Fruit fly (Drosophila melanogaster) whole organism, prepupa: ENCODE data around the gene Slob.
A peak's percentile ranks its signal among the peaks of the same experiment; 100 is the strongest.

Experiments used
- Blimp-1 ChIP-seq: fragments of 200-800 bp; sonication (Bioruptor generic); optimal IDR thresholded peaks from 3 replicates; lab custom pipeline; 2017; ENCODE audit warnings: missing biosample characterization, missing genetic modification characterization, mild to moderate bottlenecking, moderate library complexity, missing genetic modification reagents
- CG10631 ChIP-seq: fragments of 200-800 bp; sonication (Bioruptor generic); optimal IDR thresholded peaks from 2 replicates; lab custom pipeline; 2016; ENCODE audit warnings: missing biosample characterization, missing genetic modification characterization
- CG10669 ChIP-seq: fragments of 200-800 bp; sonication (Bioruptor generic); optimal IDR thresholded peaks from 3 replicates; lab custom pipeline; 2018; ENCODE audit warnings: missing biosample characterization, mild to moderate bottlenecking, missing genetic modification characterization, moderate library complexity
- CG11294 ChIP-seq: fragments of 200-800 bp; sonication (Bioruptor generic); IDR thresholded peaks from 2 replicates; pipeline ENCODE4 v1.3.6; 2022; ENCODE audit warnings: missing biosample characterization, missing genetic modification characterization
- CG16779 ChIP-seq: fragments of 200-800 bp; sonication (Bioruptor generic); optimal IDR thresholded peaks from 3 replicates; lab custom pipeline; 2017; ENCODE audit warnings: missing biosample characterization, mild to moderate bottlenecking, missing genetic modification characterization
- CG3032 ChIP-seq: fragments of 200-800 bp; optimal IDR thresholded peaks from 2 replicates; lab custom pipeline; 2019; ENCODE audit warnings: missing biosample characterization, mild to moderate bottlenecking, missing genetic modification characterization, moderate library complexity
- CG32006 ChIP-seq: fragments of 200-800 bp; sonication (Bioruptor generic); optimal IDR thresholded peaks from 3 replicates; lab custom pipeline; 2017; ENCODE audit warnings: missing biosample characterization, mild to moderate bottlenecking, missing genetic modification characterization
- CG34406 ChIP-seq: fragments of 200-800 bp; sonication (Bioruptor generic); optimal IDR thresholded peaks from 3 replicates; lab custom pipeline; 2016; ENCODE audit warnings: missing biosample characterization, missing genetic modification characterization
- CG3919 ChIP-seq: fragments of 200-800 bp; sonication (Bioruptor generic); optimal IDR thresholded peaks from 3 replicates; lab custom pipeline; 2016; ENCODE audit warnings: missing biosample characterization, missing genetic modification characterization
- CG4318 ChIP-seq: fragments of 200-800 bp; sonication (Bioruptor generic); optimal IDR thresholded peaks from 3 replicates; lab custom pipeline; 2017; ENCODE audit warnings: missing biosample characterization, mild to moderate bottlenecking, missing genetic modification characterization
- CG6163 ChIP-seq: fragments of 200-800 bp; sonication (Bioruptor generic); IDR thresholded peaks from 3 replicates; pipeline ENCODE4 v1.3.6; 2022; ENCODE audit warnings: missing biosample characterization, missing genetic modification characterization
- CG6276 ChIP-seq: fragments of 200-800 bp; sonication (Bioruptor generic); optimal IDR thresholded peaks from 2 replicates; lab custom pipeline; 2017; ENCODE audit warnings: missing biosample characterization, mild to moderate bottlenecking, missing genetic modification characterization
- CG6792 ChIP-seq: fragments of 200-800 bp; sonication (Bioruptor generic); optimal IDR thresholded peaks from 3 replicates; lab custom pipeline; 2016; ENCODE audit warnings: missing biosample characterization, missing genetic modification characterization
- CG6854 ChIP-seq: fragments of 200-800 bp; sonication (Bioruptor generic); optimal IDR thresholded peaks from 2 replicates; lab custom pipeline; 2017; ENCODE audit warnings: missing biosample characterization, mild to moderate bottlenecking, missing genetic modification characterization
- CG8119 ChIP-seq: fragments of 200-800 bp; sonication (Bioruptor generic); IDR thresholded peaks from 3 replicates; pipeline ENCODE4 v1.3.6; 2022; ENCODE audit warnings: missing biosample characterization, missing genetic modification characterization
- CG9139 ChIP-seq: fragments of 200-800 bp; sonication (Bioruptor generic); optimal IDR thresholded peaks from 3 replicates; lab custom pipeline; 2017; ENCODE audit warnings: missing biosample characterization, mild to moderate bottlenecking, missing genetic modification characterization
- Eip75B ChIP-seq: fragments of 200-800 bp; sonication (Bioruptor generic); optimal IDR thresholded peaks from 3 replicates; lab custom pipeline; 2016; ENCODE audit warnings: missing biosample characterization, missing genetic modification characterization
- Eip78C ChIP-seq: fragments of 200-800 bp; sonication (Bioruptor generic); peaks from one replicate; lab custom pipeline; 2016; ENCODE audit warnings: missing biosample characterization, missing genetic modification characterization
- Ets96B ChIP-seq: fragments of 200-800 bp; optimal IDR thresholded peaks from 2 replicates; lab custom pipeline; 2019; ENCODE audit warnings: missing biosample characterization, mild to moderate bottlenecking, missing genetic modification characterization, moderate library complexity
- Hr4 ChIP-seq: fragments of 200-800 bp; sonication (Bioruptor generic); optimal IDR thresholded peaks from 3 replicates; lab custom pipeline; 2016; ENCODE audit warnings: missing biosample characterization, missing genetic modification characterization
- Met ChIP-seq: fragments of 200-800 bp; sonication (Bioruptor generic); optimal IDR thresholded peaks from 3 replicates; lab custom pipeline; 2016; ENCODE audit warnings: missing biosample characterization, missing genetic modification characterization
- OdsH ChIP-seq: fragments of 200-800 bp; sonication (Bioruptor generic); optimal IDR thresholded peaks from 3 replicates; lab custom pipeline; 2016; ENCODE audit warnings: missing biosample characterization, missing genetic modification characterization
- Smox ChIP-seq: fragments of 200-800 bp; sonication (Bioruptor generic); optimal IDR thresholded peaks from 3 replicates; lab custom pipeline; 2016; ENCODE audit warnings: missing biosample characterization, missing genetic modification characterization
- Sox15 ChIP-seq: fragments of 200-800 bp; sonication (Bioruptor generic); optimal IDR thresholded peaks from 3 replicates; lab custom pipeline; 2016; ENCODE audit warnings: missing biosample characterization, missing genetic modification characterization
- achi ChIP-seq: fragments of 200-800 bp; sonication (Bioruptor generic); optimal IDR thresholded peaks from 3 replicates; lab custom pipeline; 2016; ENCODE audit warnings: missing biosample characterization, missing genetic modification characterization
- acj6 ChIP-seq: fragments of 200-800 bp; sonication (Bioruptor generic); optimal IDR thresholded peaks from 3 replicates; lab custom pipeline; 2016; ENCODE audit warnings: missing biosample characterization, missing genetic modification characterization
- dac ChIP-seq: fragments of 200-800 bp; sonication (Bioruptor generic); optimal IDR thresholded peaks from 2 replicates; lab custom pipeline; 2017; ENCODE audit warnings: missing biosample characterization, mild to moderate bottlenecking, missing genetic modification characterization
- dsx ChIP-seq: fragments of 200-800 bp; optimal IDR thresholded peaks from 3 replicates; lab custom pipeline; 2019; ENCODE audit warnings: missing biosample characterization, mild to moderate bottlenecking, missing genetic modification characterization, moderate library complexity; ENCODE audit not compliant: poor library complexity, severe bottlenecking
- eg ChIP-seq: fragments of 200-800 bp; sonication (Bioruptor generic); IDR thresholded peaks from 3 replicates; pipeline ENCODE4 v1.3.6; 2022; ENCODE audit warnings: missing biosample characterization, missing genetic modification characterization
- fd59A ChIP-seq: fragments of 200-800 bp; sonication (Bioruptor generic); optimal IDR thresholded peaks from 2 replicates; lab custom pipeline; 2017; ENCODE audit warnings: missing biosample characterization, mild to moderate bottlenecking, missing genetic modification characterization, missing genetic modification reagents
- fd85E ChIP-seq: fragments of 200-800 bp; sonication (Bioruptor generic); optimal IDR thresholded peaks from 3 replicates; lab custom pipeline; 2016; ENCODE audit warnings: missing biosample characterization, missing genetic modification characterization
- fkh ChIP-seq: fragments of 200-800 bp; sonication (Bioruptor generic); optimal IDR thresholded peaks from 3 replicates; lab custom pipeline; 2017; ENCODE audit warnings: missing biosample characterization, mild to moderate bottlenecking, missing genetic modification characterization, moderate library complexity
- pdm3 ChIP-seq: fragments of 200-800 bp; sonication (Bioruptor generic); optimal IDR thresholded peaks from 3 replicates; lab custom pipeline; 2016; ENCODE audit warnings: missing biosample characterization, missing genetic modification characterization
- salr ChIP-seq, 2 experiments: fragments of 200-800 bp; sonication (Bioruptor generic); optimal IDR thresholded peaks; 3 replicates each; lab custom pipeline; 2016 to 2018; ENCODE audit warnings: missing biosample characterization in 2 of 2, missing genetic modification characterization in 2 of 2, mild to moderate bottlenecking in 1 of 2
- ss ChIP-seq, 2 experiments: fragments of 200-800 bp; sonication (Bioruptor generic); optimal IDR thresholded peaks; 2 replicates in 1 of 2; 3 replicates in 1 of 2; lab custom pipeline; 2017 to 2018; ENCODE audit warnings: mild to moderate bottlenecking in 2 of 2, missing biosample characterization in 2 of 2, missing genetic modification characterization in 2 of 2, moderate library complexity in 1 of 2
- svp ChIP-seq: fragments of 200-800 bp; sonication (Bioruptor generic); peaks from one replicate; lab custom pipeline; 2016; ENCODE audit warnings: missing biosample characterization, missing genetic modification characterization
- topi ChIP-seq: fragments of 200-800 bp; sonication (Bioruptor generic); optimal IDR thresholded peaks from 3 replicates; lab custom pipeline; 2016; ENCODE audit warnings: missing biosample characterization, missing genetic modification characterization
- vri ChIP-seq: fragments of 200-800 bp; sonication (Bioruptor generic); optimal IDR thresholded peaks from 3 replicates; lab custom pipeline; 2016; ENCODE audit warnings: missing biosample characterization, mild to moderate bottlenecking, missing genetic modification characterization

Slob gene

dm6 chr2L:7641606-7642190, 33.2 kb downstream of the Slob start (continued):
- peak; percentile 80 for TF ChIP-seq CG6163 (GFP tag; lab: Robert Waterston, UW)
- no peak for TF ChIP-seq CG6792
- no peak for TF ChIP-seq Blimp-1 (GFP tag; lab: Kevin White, UChicago)

dm6 chr2L:7635156-7635555, 39.7 kb downstream of the Slob start:
- TF ChIP-seq eg (0 out of 3 replicates have a peak, but pooled peaks have one; percentile 29), CG16779 (tag; lab: Kevin White, UChicago) (no peak), fd59A (no peak), CG6792 (no peak), Sox15 (no peak), Ets96B (tag; lab: Kevin White, UChicago) (no peak), dsx (GFP tag; lab: Kevin White, UChicago) (no peak), Blimp-1 (GFP tag; lab: Kevin White, UChicago) (no peak), CG6854 (GFP tag; lab: Kevin White, UChicago) (no peak), CG6163 (GFP tag; lab: Robert Waterston, UW) (0 out of 3 replicates have a peak, but pooled peaks have one; percentile 14), pdm3 (GFP tag; lab: Kevin White, UChicago) (peak; percentile 18), CG4318 (GFP tag; lab: Kevin White, UChicago) (peak; percentile 6), CG3032 (tag; lab: Kevin White, UChicago) (no peak), CG8119 (GFP tag; lab: Robert Waterston, UW) (0 out of 3 replicates have a peak, but pooled peaks have one; percentile 32), Hr4 (GFP tag; lab: Kevin White, UChicago) (peak; percentile 28), achi (GFP tag; lab: Kevin White, UChicago) (peak; percentile 13), Eip78C (GFP tag; lab: Kevin White, UChicago) (peak; percentile 52), fkh (peak; percentile 32), CG3919 (GFP tag; lab: Kevin White, UChicago) (peak; percentile 28), fd85E (GFP tag; lab: Kevin White, UChicago) (no peak), dac (no peak), CG32006 (GFP tag; lab: Kevin White, UChicago) (peak; percentile 39)
- TF ChIP-seq, all 60 proteins: peak for 11

dm6 chr2L:7632783-7633182, 42.1 kb downstream of the Slob start:
- TF ChIP-seq svp (GFP tag; lab: Kevin White, UChicago): peak; percentile 53
- TF ChIP-seq CG6854 (GFP tag; lab: Kevin White, UChicago): no peak
- TF ChIP-seq Eip78C (GFP tag; lab: Kevin White, UChicago): peak; percentile 14

- TF ChIP-seq Met (no peak), CG34406 (GFP tag; lab: Kevin White, UChicago) (no peak), CG32006 (GFP tag; lab: Kevin White, UChicago) (no peak), OdsH (GFP tag; lab: Kevin White, UChicago) (no peak), Sox15 (no peak)
Measured at dm6 chr2L:7630673-7631072, 44.2 kb downstream of the Slob start.

dm6 chr2L:7628382-7628965, 46.4 kb downstream of the Slob start:
- TF ChIP-seq CG6276 (GFP tag; lab: Kevin White, UChicago) (no peak), svp (GFP tag; lab: Kevin White, UChicago) (peak; percentile 27), CG10631 (GFP tag; lab: Kevin White, UChicago) (no peak), fkh (peak; percentile 88), vri (GFP tag; lab: Kevin White, UChicago) (no peak), CG34406 (GFP tag; lab: Kevin White, UChicago) (no peak)

- 0 out of 2 replicates have a peak, but pooled peaks have one; percentile 20 for TF ChIP-seq CG11294 (GFP tag; lab: Robert Waterston, UW)
- peak in 1 of 2 experiments; percentile 31 for TF ChIP-seq salr (GFP tag; optimal IDR thresholded peaks at IDR 0.05; lab: Kevin White, UChicago)
- peak; percentile 42 for TF ChIP-seq CG3032 (tag; lab: Kevin White, UChicago)
- TF ChIP-seq Eip78C (GFP tag; lab: Kevin White, UChicago): peak; percentile 87
- TF ChIP-seq CG10669 (GFP tag; lab: Kevin White, UChicago): peak; percentile 18
- TF ChIP-seq CG9139: no peak
- no peak for TF ChIP-seq Smox (GFP tag; lab: Kevin White, UChicago)
- TF ChIP-seq CG6163 (GFP tag; lab: Robert Waterston, UW): peak; percentile 75; the same call in 2 of the 3 replicates
- TF ChIP-seq Blimp-1 (GFP tag; lab: Kevin White, UChicago): no peak
- TF ChIP-seq Eip75B: peak; percentile 35
- TF ChIP-seq acj6 (GFP tag; lab: Kevin White, UChicago): peak; percentile 45
- no peak for TF ChIP-seq ss (GFP tag; optimal IDR thresholded peaks at IDR 0.05; lab: Kevin White, UChicago)
- no peak for TF ChIP-seq topi (GFP tag; lab: Kevin White, UChicago)
- peak; percentile 39 for TF ChIP-seq Ets96B (tag; lab: Kevin White, UChicago)
- no peak for TF ChIP-seq svp (GFP tag; lab: Kevin White, UChicago)
- no peak for TF ChIP-seq Met
- peak; percentile 62 for TF ChIP-seq CG32006 (GFP tag; lab: Kevin White, UChicago)
- TF ChIP-seq eg: peak; percentile 41; the same call in 1 of the 3 replicates
Measured at dm6 chr2L:7627474-7627873, 47.4 kb downstream of the Slob start.
